Fruit fly (Drosophila melanogaster): ENCODE measurements around the gene CG8460.

CG8460 gene

DNA sequence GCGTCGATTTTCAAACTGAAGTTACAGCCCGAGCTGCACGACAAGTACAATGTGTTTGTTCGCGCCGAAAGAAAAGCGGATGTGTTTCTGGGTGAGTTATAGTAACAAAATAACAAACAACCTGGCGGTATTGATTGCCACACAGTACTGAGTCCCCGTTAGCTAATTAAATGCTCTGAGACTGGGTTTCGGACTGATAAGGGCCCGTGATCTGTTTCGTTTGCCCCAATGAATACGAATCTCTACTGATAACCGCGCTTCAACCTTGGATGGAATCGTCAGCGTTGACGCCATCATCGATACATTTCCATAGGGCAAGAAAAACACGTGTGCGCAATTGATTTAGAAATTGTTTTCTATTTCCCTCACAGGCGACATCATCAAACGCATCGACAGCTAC is 39.8 kb upstream of the CG8460 start:
- TF ChIP-seq Hnf4 (GFP tag; optimal IDR thresholded peaks at IDR 0.05) (no peak), Rel (GFP tag; optimal IDR thresholded peaks at IDR 0.05) (no peak), Rel (tag; optimal IDR thresholded peaks at IDR 0.05) (peak; percentile 4)

DNA sequence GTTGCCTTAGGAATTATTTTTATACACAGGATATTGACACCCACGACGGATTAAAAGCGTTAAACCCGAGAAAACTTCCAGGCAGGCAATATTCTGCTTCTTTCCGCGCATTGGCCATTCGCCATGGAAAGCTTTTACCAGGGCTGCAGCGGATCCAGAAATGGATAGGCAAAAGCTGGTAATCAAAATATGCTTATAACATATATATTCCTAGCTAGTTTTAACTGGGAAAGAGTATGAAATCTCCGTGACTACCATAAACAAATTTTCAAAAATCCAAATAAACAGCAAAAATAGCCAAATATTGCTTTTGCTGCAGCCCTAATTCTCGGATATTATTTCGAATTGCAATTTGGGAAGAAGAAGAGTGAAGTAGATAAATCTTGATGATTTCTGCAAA is 37.5 kb upstream of the CG8460 start, which contains the start of the genes PAPLA1 and Rbsn-5:
TSS of gene PAPLA1 (minus strand) at position 141 of the 400 bp plus-strand sequence.
TSS of gene Rbsn-5 (plus strand) at position 335 of the 400 bp plus-strand sequence.
- TF ChIP-seq Myc (optimal IDR thresholded peaks at IDR 0.05): peak; percentile 71
- peak; percentile 93 for TF ChIP-seq brk (GFP tag; optimal IDR thresholded peaks at IDR 0.05)
- TF ChIP-seq psq (GFP tag; optimal IDR thresholded peaks at IDR 0.05): peak; percentile 86
- TF ChIP-seq HLH106 (tag; optimal IDR thresholded peaks at IDR 0.05): peak; percentile 96
- TF ChIP-seq rgr (GFP tag; optimal IDR thresholded peaks at IDR 0.05): peak; percentile 96
- TF ChIP-seq Dfd (GFP tag; optimal IDR thresholded peaks at IDR 0.05): no peak
- TF ChIP-seq Rel (GFP tag; optimal IDR thresholded peaks at IDR 0.05): no peak
- TF ChIP-seq Rel (tag; optimal IDR thresholded peaks at IDR 0.05): peak; percentile 81
- TF ChIP-seq pan (optimal IDR thresholded peaks at IDR 0.05): no peak
- TF ChIP-seq CG32264 (GFP tag; optimal IDR thresholded peaks at IDR 0.05): peak; percentile 84
- peak; percentile 93 for TF ChIP-seq Sp1 (GFP tag; optimal IDR thresholded peaks at IDR 0.05)
- peak; percentile 96 for TF ChIP-seq Jra (GFP tag; optimal IDR thresholded peaks at IDR 0.05)
- no peak for TF ChIP-seq jim (GFP tag; optimal IDR thresholded peaks at IDR 0.05)
- peak; percentile 95 for TF ChIP-seq fru (GFP tag; optimal IDR thresholded peaks at IDR 0.05)
- TF ChIP-seq Hnf4 (GFP tag; optimal IDR thresholded peaks at IDR 0.05): peak; percentile 97
- TF ChIP-seq CG9705 (GFP tag; optimal IDR thresholded peaks at IDR 0.05): peak; percentile 94
- TF ChIP-seq h (GFP tag; optimal IDR thresholded peaks at IDR 0.05): peak; percentile 97
- TF ChIP-seq dmrt93B (GFP tag; optimal IDR thresholded peaks at IDR 0.05): peak; percentile 84
- TF ChIP-seq dsf (GFP tag; optimal IDR thresholded peaks at IDR 0.05; ENCODE audit: borderline replicate concordance): peak; percentile 91
- peak; percentile 97 for TF ChIP-seq tai (GFP tag; optimal IDR thresholded peaks at IDR 0.05)
- TF ChIP-seq Hr83 (GFP tag; optimal IDR thresholded peaks at IDR 0.05; ENCODE audit: poor library complexity, severe bottlenecking): peak; percentile 93
- peak; percentile 95 for TF ChIP-seq woc (GFP tag; optimal IDR thresholded peaks at IDR 0.05)
- TF ChIP-seq N (GFP tag; optimal IDR thresholded peaks at IDR 0.05): no peak
- TF ChIP-seq br (GFP tag; optimal IDR thresholded peaks at IDR 0.05): peak; percentile 96
- peak; percentile 51 to 97 for TF ChIP-seq foxo (GFP tag; optimal IDR thresholded peaks at IDR 0.05)
- TF ChIP-seq CrebA (GFP tag; optimal IDR thresholded peaks at IDR 0.05; ENCODE audit: borderline replicate concordance): no peak
- TF ChIP-seq usp (GFP tag; optimal IDR thresholded peaks at IDR 0.05): no peak
- TF ChIP-seq ey (GFP tag; optimal IDR thresholded peaks at IDR 0.05): peak; percentile 95
- peak; percentile 83 for TF ChIP-seq GATAd (GFP tag; optimal IDR thresholded peaks at IDR 0.05)
- peak; percentile 52 for TF ChIP-seq Mio (GFP tag; optimal IDR thresholded peaks at IDR 0.05)
- TF ChIP-seq OdsH (GFP tag; optimal IDR thresholded peaks at IDR 0.05): peak; percentile 93
- TF ChIP-seq Abd-B (GFP tag; optimal IDR thresholded peaks at IDR 0.05): no peak
- TF ChIP-seq sv (GFP tag; optimal IDR thresholded peaks at IDR 0.05): peak; percentile 92

DNA sequence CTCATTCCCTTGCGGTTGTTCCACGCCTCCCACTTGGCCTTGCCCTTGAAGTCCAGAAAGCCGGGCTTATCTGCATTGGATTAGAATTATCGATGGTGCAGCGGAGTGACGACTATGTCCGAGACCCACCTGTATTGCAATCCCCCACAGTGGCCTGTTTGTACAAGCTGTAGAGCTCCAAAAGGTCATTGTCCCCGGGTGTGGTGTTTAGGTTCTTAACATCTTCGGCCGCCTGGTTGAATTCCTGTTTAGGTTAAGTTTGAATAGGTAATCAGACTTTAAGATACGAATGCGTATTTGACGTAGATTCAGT is 35.0 kb upstream of the CG8460 start:
- no peak for TF ChIP-seq br (GFP tag; optimal IDR thresholded peaks at IDR 0.05)
- TF ChIP-seq Myc (optimal IDR thresholded peaks at IDR 0.05): no peak
- no peak for TF ChIP-seq Dfd (GFP tag; optimal IDR thresholded peaks at IDR 0.05)
- TF ChIP-seq foxo (GFP tag; optimal IDR thresholded peaks at IDR 0.05): no peak
- TF ChIP-seq Vsx2 (GFP tag; optimal IDR thresholded peaks at IDR 0.05; ENCODE audit: partially characterized antibody): no peak
- no peak for TF ChIP-seq ey (GFP tag; optimal IDR thresholded peaks at IDR 0.05)
- TF ChIP-seq fru (GFP tag; optimal IDR thresholded peaks at IDR 0.05): no peak
- no peak for TF ChIP-seq Hr83 (GFP tag; optimal IDR thresholded peaks at IDR 0.05; ENCODE audit: poor library complexity, severe bottlenecking)
- TF ChIP-seq dl (GFP tag; optimal IDR thresholded peaks at IDR 0.05; ENCODE audit: insufficient read depth in 1 of 2, partially characterized antibody in 2 of 2): no peak
- no peak for TF ChIP-seq jim (GFP tag; optimal IDR thresholded peaks at IDR 0.05)

DNA sequence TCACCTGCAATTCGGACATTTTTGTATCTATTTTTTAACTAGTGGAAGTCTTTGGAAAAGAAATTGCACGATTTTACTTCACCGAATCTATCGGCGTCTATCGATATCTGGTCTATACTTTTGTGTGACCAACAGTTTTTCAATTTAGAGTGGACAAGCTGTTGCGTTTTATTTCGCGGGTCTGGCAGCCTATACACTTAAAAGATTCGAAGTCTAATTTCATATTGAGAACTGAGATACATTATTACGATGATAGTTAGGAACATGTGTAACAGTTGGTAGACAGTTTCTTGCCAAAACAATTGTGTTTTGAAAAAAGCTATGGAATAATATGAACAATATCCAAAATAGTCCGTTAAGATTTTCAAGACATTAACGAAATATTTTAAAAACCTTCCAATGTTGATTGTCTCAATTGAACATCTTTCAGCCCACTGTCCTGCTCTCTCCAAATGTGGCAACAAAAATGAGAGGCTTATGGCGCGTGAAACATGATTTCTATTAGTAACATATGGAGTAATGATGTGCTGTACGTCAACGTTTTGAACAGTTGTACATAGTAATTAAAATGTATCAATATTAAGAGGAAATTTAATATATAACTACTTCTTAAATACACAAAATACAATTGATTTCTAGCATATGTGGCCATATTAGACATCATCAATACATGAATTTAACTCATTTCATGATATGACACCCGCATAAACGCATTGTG is 34.5 kb upstream of the CG8460 start, which contains the start of gene Acbp1:
TSS of gene Acbp1 (minus strand) at position 146 of the 718 bp plus-strand sequence.
- peak; percentile 97 for TF ChIP-seq HLH106 (tag; optimal IDR thresholded peaks at IDR 0.05)
- no peak for TF ChIP-seq Hr78 (GFP tag; optimal IDR thresholded peaks at IDR 0.05)
- peak; percentile 95 for TF ChIP-seq fru (GFP tag; optimal IDR thresholded peaks at IDR 0.05)
- no peak for TF ChIP-seq Dfd (GFP tag; optimal IDR thresholded peaks at IDR 0.05)
- no peak for TF ChIP-seq dl (GFP tag; optimal IDR thresholded peaks at IDR 0.05; ENCODE audit: insufficient read depth in 1 of 2, partially characterized antibody in 2 of 2)
- peak; percentile 51 for TF ChIP-seq Mio (GFP tag; optimal IDR thresholded peaks at IDR 0.05)
- TF ChIP-seq rgr (GFP tag; optimal IDR thresholded peaks at IDR 0.05): peak; percentile 96
- peak; percentile 99 for TF ChIP-seq Sp1 (GFP tag; optimal IDR thresholded peaks at IDR 0.05)
- TF ChIP-seq sage (GFP tag; optimal IDR thresholded peaks at IDR 0.05): peak; percentile 92
- peak; percentile 95 for TF ChIP-seq tai (GFP tag; optimal IDR thresholded peaks at IDR 0.05)
- TF ChIP-seq Jra (GFP tag; optimal IDR thresholded peaks at IDR 0.05): peak; percentile 80
- no peak for TF ChIP-seq Vsx2 (GFP tag; optimal IDR thresholded peaks at IDR 0.05; ENCODE audit: partially characterized antibody)
- TF ChIP-seq lola (GFP tag; optimal IDR thresholded peaks at IDR 0.05): no peak
- TF ChIP-seq dsf (GFP tag; optimal IDR thresholded peaks at IDR 0.05; ENCODE audit: borderline replicate concordance): peak; percentile 73
- TF ChIP-seq usp (GFP tag; optimal IDR thresholded peaks at IDR 0.05): no peak
- TF ChIP-seq dmrt93B (GFP tag; optimal IDR thresholded peaks at IDR 0.05): peak; percentile 90
- TF ChIP-seq CrebA (GFP tag; optimal IDR thresholded peaks at IDR 0.05; ENCODE audit: borderline replicate concordance): peak; percentile 38
- TF ChIP-seq sv (GFP tag; optimal IDR thresholded peaks at IDR 0.05): peak; percentile 95
- TF ChIP-seq OdsH (GFP tag; optimal IDR thresholded peaks at IDR 0.05): peak; percentile 97
- no peak for TF ChIP-seq Dif (GFP tag; optimal IDR thresholded peaks at IDR 0.05; ENCODE audit: partially characterized antibody)
- no peak for TF ChIP-seq Abd-B (GFP tag; optimal IDR thresholded peaks at IDR 0.05)
- TF ChIP-seq GATAd (GFP tag; optimal IDR thresholded peaks at IDR 0.05): peak; percentile 67
- peak; percentile 53 to 96 for TF ChIP-seq foxo (GFP tag; optimal IDR thresholded peaks at IDR 0.05)
- TF ChIP-seq jim (GFP tag; optimal IDR thresholded peaks at IDR 0.05): no peak
- no peak for TF ChIP-seq N (GFP tag; optimal IDR thresholded peaks at IDR 0.05)
- peak; percentile 90 for TF ChIP-seq Hr83 (GFP tag; optimal IDR thresholded peaks at IDR 0.05; ENCODE audit: poor library complexity, severe bottlenecking)
- TF ChIP-seq psq (GFP tag; optimal IDR thresholded peaks at IDR 0.05): peak; percentile 86
